Worm (Caenorhabditis elegans) whole organism, young adult: ENCODE data around the gene K07E8.6.

Experiments used
- F10E7.11 ChIP-seq: sonication (generic microtip); optimal IDR thresholded peaks from 2 replicates; lab custom pipeline; 2017; ENCODE audit warnings: mild to moderate bottlenecking, missing genetic modification characterization, moderate library complexity, missing compliant biosample characterization
- F33H1.4 ChIP-seq: fragments of 200-800 bp; sonication (Bioruptor generic); IDR thresholded peaks from 2 replicates; pipeline ENCODE4 v1.3.6; 2022; ENCODE audit warnings: missing genetic modification reagents, missing genetic modification characterization, missing compliant biosample characterization
- F52B5.7 ChIP-seq: sonication (generic microtip); optimal IDR thresholded peaks from 2 replicates; lab custom pipeline; 2016; ENCODE audit warnings: mild to moderate bottlenecking, missing genetic modification characterization, missing compliant biosample characterization
- F57C9.4 ChIP-seq: sonication (generic microtip); optimal IDR thresholded peaks from 2 replicates; lab custom pipeline; 2017; ENCODE audit warnings: mild to moderate bottlenecking, missing genetic modification characterization, missing compliant biosample characterization
- K11D2.4 ChIP-seq: fragments of 200-800 bp; sonication (Bioruptor generic); IDR thresholded peaks from 2 replicates; pipeline ENCODE4 v1.3.6; 2022; ENCODE audit warnings: missing genetic modification reagents, missing genetic modification characterization, missing compliant biosample characterization
- akir-1 ChIP-seq: fragments of 200-800 bp; sonication (Bioruptor generic); optimal IDR thresholded peaks from 2 replicates; lab custom pipeline; 2018; ENCODE audit warnings: mild to moderate bottlenecking, missing genetic modification characterization, moderate library complexity, missing compliant biosample characterization
- ama-1 ChIP-seq, 3 experiments: fragments of 150-350 bp in 1 of 3; sonication (generic microtip) in 2 of 3; optimal IDR thresholded peaks; 2 replicates each; lab custom pipeline; 2014 to 2018; ENCODE audit warnings: missing biosample characterization in 2 of 3, missing genetic modification characterization in 2 of 3, missing genetic modification reagents in 2 of 3
- athp-1 ChIP-seq: sonication (generic microtip); optimal IDR thresholded peaks from 2 replicates; lab custom pipeline; 2017; ENCODE audit warnings: mild to moderate bottlenecking, missing genetic modification characterization, missing compliant biosample characterization
- bed-2 ChIP-seq: fragments of 200-800 bp; sonication (Bioruptor generic); IDR thresholded peaks from 2 replicates; pipeline ENCODE4 v1.3.6; 2022; ENCODE audit warnings: missing genetic modification reagents, missing genetic modification characterization, missing compliant biosample characterization
- ceh-40 ChIP-seq: fragments of 200-800 bp; sonication (Bioruptor generic); IDR thresholded peaks from 2 replicates; pipeline ENCODE4 v1.3.6; 2022; ENCODE audit warnings: missing genetic modification characterization, missing compliant biosample characterization
- ceh-58 ChIP-seq: fragments of 200-800 bp; sonication (Bioruptor generic); IDR thresholded peaks from 2 replicates; pipeline ENCODE4 v1.3.6; 2022; ENCODE audit warnings: missing genetic modification characterization, missing compliant biosample characterization
- ceh-91 ChIP-seq: fragments of 200-800 bp; sonication (Bioruptor generic); IDR thresholded peaks from 2 replicates; pipeline ENCODE4 v1.3.6; 2022; ENCODE audit warnings: missing genetic modification reagents, missing genetic modification characterization, missing compliant biosample characterization
- chd-7 ChIP-seq: sonication (generic microtip); optimal IDR thresholded peaks from 2 replicates; lab custom pipeline; 2016; ENCODE audit warnings: mild to moderate bottlenecking, missing genetic modification characterization, moderate library complexity, missing compliant biosample characterization
- efl-1 ChIP-seq: fragments of 150-350 bp; optimal IDR thresholded peaks from 2 replicates; lab custom pipeline; 2014; ENCODE audit warnings: missing biosample characterization, missing genetic modification reagents, missing genetic modification characterization
- egl-18 ChIP-seq: fragments of 200-800 bp; sonication (Bioruptor generic); IDR thresholded peaks from 2 replicates; pipeline ENCODE4 v1.3.6; 2022; ENCODE audit warnings: missing genetic modification reagents, missing genetic modification characterization, missing compliant biosample characterization
- fkh-3 ChIP-seq: sonication (generic microtip); optimal IDR thresholded peaks from 2 replicates; lab custom pipeline; 2016; ENCODE audit warnings: mild to moderate bottlenecking, missing genetic modification characterization, missing compliant biosample characterization
- hlh-26 ChIP-seq: fragments of 200-800 bp; sonication (Bioruptor generic); conservative IDR thresholded peaks from 2 replicates; pipeline ENCODE4 v1.3.6; 2022; ENCODE audit warnings: missing genetic modification reagents, missing genetic modification characterization, missing compliant biosample characterization
- let-607 ChIP-seq, 2 experiments: fragments of 200-800 bp in 1 of 2; sonication (Bioruptor generic) in 1 of 2; sonication (generic microtip) in 1 of 2; optimal IDR thresholded peaks; 2 replicates each; lab custom pipeline; 2016 to 2018; ENCODE audit warnings: mild to moderate bottlenecking in 2 of 2, missing compliant biosample characterization in 2 of 2, missing genetic modification characterization in 2 of 2, moderate library complexity in 2 of 2, missing genotype in 1 of 2
- lin-35 ChIP-seq, 3 experiments: fragments of 150-350 bp in 2 of 3; sonication (generic microtip) in 1 of 3; optimal IDR thresholded peaks; 2 replicates each; lab custom pipeline; 2014 to 2018; ENCODE audit warnings: missing biosample characterization in 3 of 3, missing genetic modification characterization in 3 of 3, missing genetic modification reagents in 3 of 3
- lin-40 ChIP-seq: sonication (generic microtip); optimal IDR thresholded peaks from 2 replicates; lab custom pipeline; 2016; ENCODE audit warnings: missing genetic modification characterization, mild to moderate bottlenecking, missing compliant biosample characterization, missing genotype, missing genetic modification reagents
- lir-1 ChIP-seq: fragments of 200-800 bp; sonication (Bioruptor generic); conservative IDR thresholded peaks from 2 replicates; pipeline ENCODE4 v1.3.6; 2022; ENCODE audit warnings: missing genetic modification reagents, missing genetic modification characterization, missing compliant biosample characterization
- madf-10 ChIP-seq: sonication (generic microtip); optimal IDR thresholded peaks from 2 replicates; lab custom pipeline; 2016; ENCODE audit warnings: mild to moderate bottlenecking, missing genetic modification characterization, missing compliant biosample characterization
- mel-28 ChIP-seq: sonication (generic microtip); optimal IDR thresholded peaks from 2 replicates; lab custom pipeline; 2016; ENCODE audit warnings: borderline replicate concordance, mild to moderate bottlenecking, missing genetic modification characterization, missing compliant biosample characterization
- mxl-1 ChIP-seq: sonication (generic microtip); optimal IDR thresholded peaks from 2 replicates; lab custom pipeline; 2016; ENCODE audit warnings: missing genetic modification characterization, missing compliant biosample characterization
- nfyb-1 ChIP-seq: fragments of 200-800 bp; sonication (Bioruptor generic); IDR thresholded peaks from 2 replicates; pipeline ENCODE4 v1.3.6; 2022; ENCODE audit warnings: missing genetic modification reagents, missing genetic modification characterization, missing compliant biosample characterization
- nhr-27 ChIP-seq: fragments of 200-800 bp; sonication (Bioruptor generic); optimal IDR thresholded peaks from 2 replicates; lab custom pipeline; 2018; ENCODE audit warnings: mild to moderate bottlenecking, missing genetic modification characterization, moderate library complexity, missing compliant biosample characterization
- nhr-90 ChIP-seq: sonication (generic microtip); optimal IDR thresholded peaks from 2 replicates; lab custom pipeline; 2016; ENCODE audit warnings: missing genotype, mild to moderate bottlenecking, missing genetic modification characterization, missing compliant biosample characterization
- rcor-1 ChIP-seq: fragments of 200-800 bp; sonication (Bioruptor generic); IDR thresholded peaks from 2 replicates; pipeline ENCODE4 v1.3.6; 2022; ENCODE audit warnings: missing genetic modification reagents, missing genetic modification characterization, missing compliant biosample characterization
- rec-8 ChIP-seq, 2 experiments: sonication (generic microtip); optimal IDR thresholded peaks; 2 replicates each; lab custom pipeline; 2016; ENCODE audit warnings: mild to moderate bottlenecking in 2 of 2, missing genetic modification characterization in 2 of 2, missing genetic modification reagents in 2 of 2, missing genotype in 2 of 2, missing biosample characterization in 1 of 2, missing compliant biosample characterization in 1 of 2, moderate library complexity in 1 of 2
- sdz-38 ChIP-seq: sonication (generic microtip); optimal IDR thresholded peaks from 2 replicates; lab custom pipeline; 2016; ENCODE audit warnings: missing genotype, missing genetic modification characterization, missing compliant biosample characterization
- sea-2 ChIP-seq: fragments of 200-800 bp; sonication (Bioruptor generic); IDR thresholded peaks from 2 replicates; pipeline ENCODE4 v1.3.6; 2022; ENCODE audit warnings: missing genetic modification characterization, missing compliant biosample characterization
- snpc-1.3 ChIP-seq: sonication (generic microtip); optimal IDR thresholded peaks from 2 replicates; lab custom pipeline; 2017; ENCODE audit warnings: missing genetic modification characterization, mild to moderate bottlenecking, missing compliant biosample characterization, antibody characterized with exemption, moderate library complexity, missing genotype, missing genetic modification reagents; ENCODE audit not compliant: insufficient read depth
- snpc-4 ChIP-seq, 5 experiments: fragments of 150-350 bp in 1 of 5; sonication (generic microtip) in 4 of 5; optimal IDR thresholded peaks; 2 replicates each; lab custom pipeline; 2014 to 2018; ENCODE audit warnings: missing genetic modification characterization in 5 of 5, missing biosample characterization in 3 of 5, antibody characterized with exemption in 2 of 5, mild to moderate bottlenecking in 2 of 5, missing compliant biosample characterization in 2 of 5, missing genotype in 2 of 5, moderate library complexity in 2 of 5, missing genetic modification reagents in 1 of 5
- tlf-1 ChIP-seq: fragments of 200-800 bp; sonication (Bioruptor generic); optimal IDR thresholded peaks from 2 replicates; lab custom pipeline; 2018; ENCODE audit warnings: mild to moderate bottlenecking, missing genetic modification characterization, missing compliant biosample characterization
- xnd-1 ChIP-seq: sonication (generic microtip); optimal IDR thresholded peaks from 2 replicates; lab custom pipeline; 2016; ENCODE audit warnings: missing genotype, missing genetic modification reagents, missing genetic modification characterization, missing compliant biosample characterization
- ztf-22 ChIP-seq: fragments of 200-800 bp; sonication (Bioruptor generic); optimal IDR thresholded peaks from 2 replicates; lab custom pipeline; 2018; ENCODE audit warnings: mild to moderate bottlenecking, missing genetic modification characterization, moderate library complexity, missing compliant biosample characterization

Gene K07E8.6

DNA sequence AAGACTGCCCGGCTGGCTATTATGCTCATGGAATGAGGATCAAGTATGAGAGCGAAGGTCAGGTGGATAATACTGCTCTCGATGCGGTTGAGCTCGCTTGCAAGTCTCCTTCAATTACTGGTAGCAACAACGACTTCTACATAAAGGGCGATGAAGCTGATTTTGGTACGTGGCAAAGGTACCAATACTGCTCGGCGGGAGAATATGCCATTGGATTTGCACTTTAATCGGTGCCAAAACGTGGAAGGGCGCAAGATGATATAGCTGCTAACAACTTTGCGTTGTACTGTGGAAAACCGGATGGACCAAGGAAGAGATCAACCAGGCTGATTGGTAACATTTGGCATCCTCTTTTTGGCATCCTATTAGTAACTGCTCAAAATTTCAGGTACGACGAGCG, 28.5 kb upstream of the K07E8.6 start:
- no peak for TF ChIP-seq athp-1 (tag; lab: Kevin White, UChicago)
- TF ChIP-seq mel-28: no peak
- no peak for TF ChIP-seq egl-18 (GFP tag; lab: Robert Waterston, UW)
- no peak for TF ChIP-seq ama-1 (optimal IDR thresholded peaks at IDR 0.05; lab: Kevin White, UChicago)
- no peak for TF ChIP-seq ama-1 (GFP tag; optimal IDR thresholded peaks at IDR 0.05; lab: Kevin White, UChicago)
- TF ChIP-seq chd-7 (tag; lab: Kevin White, UChicago): no peak
- TF ChIP-seq K11D2.4 (GFP tag; lab: Robert Waterston, UW): no peak
- no peak for TF ChIP-seq ceh-40 (GFP tag; lab: Robert Waterston, UW)
- TF ChIP-seq akir-1: no peak
- TF ChIP-seq lir-1 (GFP tag; lab: Robert Waterston, UW): no peak
- no peak for TF ChIP-seq nhr-27 (tag; lab: Kevin White, UChicago)
- TF ChIP-seq bed-2 (GFP tag; lab: Robert Waterston, UW): no peak
- TF ChIP-seq snpc-1.3: no peak
- no peak for TF ChIP-seq nfyb-1 (GFP tag; lab: Robert Waterston, UW)
- TF ChIP-seq madf-10: no peak
- no peak for TF ChIP-seq hlh-26 (GFP tag; lab: Robert Waterston, UW)
- no peak for TF ChIP-seq lin-40
- TF ChIP-seq efl-1 (GFP tag; lab: Kevin White, UChicago): no peak
- no peak for TF ChIP-seq sdz-38
- no peak for TF ChIP-seq mxl-1 (tag; lab: Kevin White, UChicago)
- TF ChIP-seq ceh-58 (GFP tag; lab: Robert Waterston, UW): no peak

DNA sequence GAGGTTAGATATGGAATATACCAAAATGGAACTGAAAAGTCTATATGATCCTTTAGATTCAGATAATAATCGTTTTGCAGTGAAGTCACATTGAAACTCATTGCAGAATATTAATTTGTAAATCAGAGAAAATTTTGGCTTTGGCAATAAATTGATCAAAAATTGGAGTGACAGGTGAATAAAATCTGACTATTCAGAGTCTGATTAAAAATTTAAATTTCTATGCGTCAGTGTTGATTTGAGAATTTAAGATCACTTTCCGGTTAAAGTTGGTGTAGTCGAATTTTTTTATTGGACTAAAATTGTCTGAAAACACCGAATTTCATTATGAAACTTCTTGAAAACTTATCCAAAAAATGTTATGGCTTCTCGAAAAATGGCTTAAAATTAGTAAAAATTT, 22.3 kb upstream of the K07E8.6 start, which contains the start of gene sri-45:
Gene sri-45, minus strand, starts transcription at position 101 of the 400 bp plus-strand sequence.
- no peak for TF ChIP-seq nhr-90
- TF ChIP-seq tlf-1 (GFP tag; lab: Kevin White, UChicago): no peak
- no peak for TF ChIP-seq efl-1 (GFP tag; lab: Kevin White, UChicago)
- no peak for TF ChIP-seq nfyb-1 (GFP tag; lab: Robert Waterston, UW)
- no peak for TF ChIP-seq sea-2 (GFP tag; lab: Robert Waterston, UW)
- TF ChIP-seq F10E7.11 (tag; lab: Kevin White, UChicago): no peak
- TF ChIP-seq F57C9.4 (tag; lab: Kevin White, UChicago): no peak
- no peak for TF ChIP-seq snpc-4 (GFP tag; optimal IDR thresholded peaks at IDR 0.05; lab: Kevin White, UChicago)
- no peak for TF ChIP-seq snpc-4 (tag; optimal IDR thresholded peaks at IDR 0.05; lab: Kevin White, UChicago)
- TF ChIP-seq rec-8 (tag; optimal IDR thresholded peaks at IDR 0.05; lab: Kevin White, UChicago): no peak
- no peak for TF ChIP-seq F52B5.7 (tag; lab: Kevin White, UChicago)
- TF ChIP-seq ztf-22 (GFP tag; lab: Kevin White, UChicago): no peak
- TF ChIP-seq F33H1.4 (GFP tag; lab: Robert Waterston, UW): no peak
- TF ChIP-seq xnd-1 (tag; lab: Kevin White, UChicago): no peak

- no peak for TF ChIP-seq ceh-91 (GFP tag; lab: Robert Waterston, UW)
- no peak for TF ChIP-seq fkh-3
- no peak for TF ChIP-seq sdz-38
- TF ChIP-seq lin-35 (GFP tag; optimal IDR thresholded peaks at IDR 0.05; lab: Kevin White, UChicago): no peak
- TF ChIP-seq lir-1 (GFP tag; lab: Robert Waterston, UW): no peak
- TF ChIP-seq rcor-1 (GFP tag; lab: Robert Waterston, UW): no peak
- no peak for TF ChIP-seq let-607 (tag; optimal IDR thresholded peaks at IDR 0.05; lab: Kevin White, UChicago)
Measured at ce11 chrII:658369-658768, 19.0 kb upstream of the K07E8.6 start, which contains the start of gene sdz-24. Gene sdz-24, plus strand, starts transcription at chrII:658669.
